Fruit fly (Drosophila melanogaster) S2 (cell line): ENCODE results near the gene CG12661.

Source experiments
- CG8478 ChIP-seq: fragments of >200 bp; optimal IDR thresholded peaks from 2 replicates; lab custom pipeline; 2018
- CTCF ChIP-seq, 2 experiments: fragments of >200 bp; optimal IDR thresholded peaks; 2 replicates each; lab custom pipeline; 2018

dm6 chrX:8900094-8900493 lies 23.4 kb downstream of the CG12661 start, which contains the start of gene Uros1:
- TF ChIP-seq CG8478 (lab: Kevin White, UChicago) (no peak), CTCF (optimal IDR thresholded peaks at IDR 0.05; lab: Kevin White, UChicago) (no peak)
